Worm (Caenorhabditis elegans) whole organism, L1 larva: Measurements from ENCODE around the gene ceh-16.

Experiments used
- C04F5.9 ChIP-seq: sonication (generic microtip); optimal IDR thresholded peaks from 2 replicates; lab custom pipeline; 2016; ENCODE audit warnings: missing genetic modification characterization, missing compliant biosample characterization
- C34B4.2 ChIP-seq: sonication (generic microtip); optimal IDR thresholded peaks from 2 replicates; lab custom pipeline; 2017; ENCODE audit warnings: mild to moderate bottlenecking, missing genetic modification characterization, missing compliant biosample characterization
- F16B12.6 ChIP-seq: fragments of 150-350 bp; optimal IDR thresholded peaks from 2 replicates; lab custom pipeline; 2014; ENCODE audit warnings: missing biosample characterization, missing genetic modification characterization
- aha-1 ChIP-seq: fragments of 150-350 bp; optimal IDR thresholded peaks from 2 replicates; lab custom pipeline; 2014; ENCODE audit warnings: missing biosample characterization, missing genetic modification characterization
- alr-1 ChIP-seq: fragments of 200-800 bp; sonication (Bioruptor generic); optimal IDR thresholded peaks from 2 replicates; lab custom pipeline; 2018; ENCODE audit warnings: borderline replicate concordance, mild to moderate bottlenecking, missing genetic modification characterization, missing compliant biosample characterization
- blmp-1 ChIP-seq: fragments of 150-350 bp; optimal IDR thresholded peaks from 2 replicates; lab custom pipeline; 2014; ENCODE audit warnings: missing biosample characterization, missing genetic modification characterization
- ceh-63 ChIP-seq: fragments of 200-800 bp; sonication (Bioruptor generic); optimal IDR thresholded peaks from 2 replicates; lab custom pipeline; 2018; ENCODE audit warnings: mild to moderate bottlenecking, missing genetic modification characterization, missing compliant biosample characterization
- ceh-82 ChIP-seq, 3 experiments: fragments of 150-350 bp in 1 of 3; sonication (generic microtip) in 2 of 3; optimal IDR thresholded peaks; 2 replicates each; lab custom pipeline; 2014 to 2017; ENCODE audit warnings: missing biosample characterization in 3 of 3, missing genetic modification characterization in 3 of 3
- dsc-1 ChIP-seq: sonication (generic microtip); optimal IDR thresholded peaks from 2 replicates; lab custom pipeline; 2016; ENCODE audit warnings: mild to moderate bottlenecking, missing genetic modification characterization, missing compliant biosample characterization
- efl-1 ChIP-seq, 4 experiments: fragments of 150-350 bp; optimal IDR thresholded peaks in 3 of 4; peaks in 1 of 4; 1 replicate in 1 of 4; 2 replicates in 3 of 4; lab custom pipeline; 2014; ENCODE audit warnings: missing biosample characterization in 2 of 4, missing genetic modification characterization in 2 of 4, missing genetic modification reagents in 2 of 4
- egl-13 ChIP-seq: sonication (generic microtip); optimal IDR thresholded peaks from 2 replicates; lab custom pipeline; 2016; ENCODE audit warnings: missing genotype, missing genetic modification reagents, missing genetic modification characterization, missing compliant biosample characterization
- elt-2 ChIP-seq: sonication (generic microtip); optimal IDR thresholded peaks from 2 replicates; lab custom pipeline; 2016; ENCODE audit warnings: missing genetic modification characterization, mild to moderate bottlenecking, inconsistent platforms, missing compliant biosample characterization, missing genetic modification reagents
- elt-3 ChIP-seq, 6 experiments: fragments of 150-350 bp in 1 of 6; sonication (generic microtip); optimal IDR thresholded peaks; 2 replicates each; lab custom pipeline; 2017 to 2018; ENCODE audit warnings: missing biosample characterization in 6 of 6, missing genetic modification characterization in 6 of 6, inconsistent platforms in 1 of 6
- ets-5 ChIP-seq: fragments of 200-800 bp; sonication (Bioruptor generic); IDR thresholded peaks from 2 replicates; pipeline ENCODE4 v1.3.6; 2022; ENCODE audit warnings: missing genetic modification characterization, missing compliant biosample characterization
- fkh-8 ChIP-seq: sonication (generic microtip); optimal IDR thresholded peaks from 2 replicates; lab custom pipeline; 2016; ENCODE audit warnings: mild to moderate bottlenecking, missing genetic modification characterization, missing compliant biosample characterization
- fos-1 ChIP-seq: fragments of 150-350 bp; optimal IDR thresholded peaks from 2 replicates; lab custom pipeline; 2014; ENCODE audit warnings: missing biosample characterization, missing genetic modification characterization
- hlh-17 ChIP-seq: fragments of 200-800 bp; sonication (Bioruptor generic); optimal IDR thresholded peaks from 2 replicates; lab custom pipeline; 2018; ENCODE audit warnings: missing genetic modification characterization, mild to moderate bottlenecking, missing compliant biosample characterization, moderate library complexity, borderline replicate concordance
- hlh-4 ChIP-seq: sonication (generic microtip); optimal IDR thresholded peaks from 2 replicates; lab custom pipeline; 2016; ENCODE audit warnings: mild to moderate bottlenecking, missing genetic modification characterization, missing compliant biosample characterization
- hpl-2 ChIP-seq: fragments of 150-350 bp; optimal IDR thresholded peaks from 2 replicates; lab custom pipeline; 2014; ENCODE audit warnings: missing biosample characterization, missing genetic modification reagents, missing genetic modification characterization
- irx-1 ChIP-seq: sonication (generic microtip); optimal IDR thresholded peaks from 2 replicates; lab custom pipeline; 2016; ENCODE audit warnings: missing genetic modification characterization, missing compliant biosample characterization
- lin-13 ChIP-seq: fragments of 150-350 bp; optimal IDR thresholded peaks from 2 replicates; lab custom pipeline; 2014; ENCODE audit warnings: missing biosample characterization, missing genetic modification reagents, missing genetic modification characterization
- lin-14 ChIP-seq: fragments of 200-800 bp; sonication (Bioruptor generic); optimal IDR thresholded peaks from 2 replicates; lab custom pipeline; 2018; ENCODE audit warnings: mild to moderate bottlenecking, missing genetic modification characterization, moderate library complexity, missing compliant biosample characterization
- lin-35 ChIP-seq, 2 experiments: fragments of 150-350 bp; optimal IDR thresholded peaks; 2 replicates each; lab custom pipeline; 2014; ENCODE audit warnings: missing biosample characterization in 2 of 2, missing genetic modification characterization in 2 of 2, missing genetic modification reagents in 2 of 2
- lir-3 ChIP-seq: sonication (generic microtip); optimal IDR thresholded peaks from 2 replicates; lab custom pipeline; 2016; ENCODE audit warnings: mild to moderate bottlenecking, missing genetic modification characterization, moderate library complexity, missing compliant biosample characterization; ENCODE audit not compliant: poor library complexity
- lsy-2 ChIP-seq, 2 experiments: fragments of 150-350 bp; optimal IDR thresholded peaks; 2 replicates each; lab custom pipeline; 2014; ENCODE audit warnings: missing biosample characterization in 2 of 2, missing genetic modification characterization in 2 of 2
- mef-2 ChIP-seq: fragments of 150-350 bp; optimal IDR thresholded peaks from 2 replicates; lab custom pipeline; 2014; ENCODE audit warnings: missing biosample characterization, missing genetic modification characterization
- mep-1 ChIP-seq: fragments of 150-350 bp; optimal IDR thresholded peaks from 2 replicates; lab custom pipeline; 2014; ENCODE audit warnings: missing biosample characterization, missing genetic modification characterization
- nhr-11 ChIP-seq: fragments of 150-350 bp; optimal IDR thresholded peaks from 2 replicates; lab custom pipeline; 2014; ENCODE audit warnings: missing biosample characterization, missing genetic modification characterization
- nhr-12 ChIP-seq: sonication (generic microtip); optimal IDR thresholded peaks from 2 replicates; lab custom pipeline; 2017; ENCODE audit warnings: missing biosample characterization, missing genetic modification characterization
- nhr-28 ChIP-seq: fragments of 150-350 bp; optimal IDR thresholded peaks from 2 replicates; lab custom pipeline; 2014; ENCODE audit warnings: missing biosample characterization, missing genetic modification characterization
- nhr-47 ChIP-seq: sonication (generic microtip); optimal IDR thresholded peaks from 2 replicates; lab custom pipeline; 2016; ENCODE audit warnings: mild to moderate bottlenecking, missing genetic modification characterization, moderate library complexity, missing compliant biosample characterization
- nhr-71 ChIP-seq: sonication (generic microtip); optimal IDR thresholded peaks from 2 replicates; lab custom pipeline; 2016; ENCODE audit warnings: mild to moderate bottlenecking, missing genetic modification characterization, moderate library complexity, missing compliant biosample characterization
- nhr-76 ChIP-seq: sonication (generic microtip); optimal IDR thresholded peaks from 2 replicates; lab custom pipeline; 2017; ENCODE audit warnings: missing biosample characterization, missing genetic modification characterization
- nhr-77 ChIP-seq: fragments of 150-350 bp; optimal IDR thresholded peaks from 2 replicates; lab custom pipeline; 2014; ENCODE audit warnings: missing biosample characterization, missing genetic modification characterization
- nhr-85 ChIP-seq: sonication (generic microtip); peaks from one replicate; lab custom pipeline; 2016; ENCODE audit warnings: missing genetic modification characterization, inconsistent platforms, missing compliant biosample characterization
- pag-3 ChIP-seq: sonication (generic microtip); optimal IDR thresholded peaks from 2 replicates; lab custom pipeline; 2017; ENCODE audit warnings: missing genetic modification characterization, mild to moderate bottlenecking, missing compliant biosample characterization, antibody characterized with exemption, borderline replicate concordance; ENCODE audit not compliant: insufficient read depth
- pqm-1 ChIP-seq: sonication (generic microtip); optimal IDR thresholded peaks from 3 replicates; lab custom pipeline; 2017; ENCODE audit warnings: missing biosample characterization, missing genetic modification characterization
- snpc-4 ChIP-seq: fragments of 150-350 bp; optimal IDR thresholded peaks from 2 replicates; lab custom pipeline; 2014; ENCODE audit warnings: missing biosample characterization, missing genetic modification characterization
- snu-23 ChIP-seq: sonication (generic microtip); optimal IDR thresholded peaks from 2 replicates; lab custom pipeline; 2016; ENCODE audit warnings: missing genetic modification characterization, missing compliant biosample characterization
- sox-4 ChIP-seq: sonication (generic microtip); optimal IDR thresholded peaks from 2 replicates; lab custom pipeline; 2016; ENCODE audit warnings: missing genetic modification characterization, missing compliant biosample characterization
- sup-37 ChIP-seq: fragments of 200-800 bp; sonication (Bioruptor generic); optimal IDR thresholded peaks from 2 replicates; lab custom pipeline; 2018; ENCODE audit warnings: mild to moderate bottlenecking, missing genetic modification characterization, missing compliant biosample characterization
- swsn-7 ChIP-seq: sonication (generic microtip); optimal IDR thresholded peaks from 2 replicates; lab custom pipeline; 2016; ENCODE audit warnings: missing genetic modification characterization, missing compliant biosample characterization
- tlp-1 ChIP-seq: fragments of 150-350 bp; optimal IDR thresholded peaks from 2 replicates; lab custom pipeline; 2014; ENCODE audit warnings: missing biosample characterization, missing genetic modification characterization
- unc-86 ChIP-seq: sonication (generic microtip); optimal IDR thresholded peaks from 2 replicates; lab custom pipeline; 2016; ENCODE audit warnings: missing genetic modification characterization, missing compliant biosample characterization
- unc-98 ChIP-seq: fragments of 200-800 bp; sonication (Bioruptor generic); IDR thresholded peaks from 2 replicates; pipeline ENCODE4 v1.3.6; 2022; ENCODE audit warnings: missing genetic modification characterization, missing compliant biosample characterization
- zip-4 ChIP-seq: fragments of 200-800 bp; sonication (Bioruptor generic); optimal IDR thresholded peaks from 2 replicates; lab custom pipeline; 2018; ENCODE audit warnings: mild to moderate bottlenecking, missing genetic modification characterization, moderate library complexity, missing compliant biosample characterization
- ztf-4 ChIP-seq: fragments of 150-350 bp; optimal IDR thresholded peaks from 2 replicates; lab custom pipeline; 2014; ENCODE audit warnings: missing biosample characterization, missing genetic modification characterization

The ceh-16 gene

DNA sequence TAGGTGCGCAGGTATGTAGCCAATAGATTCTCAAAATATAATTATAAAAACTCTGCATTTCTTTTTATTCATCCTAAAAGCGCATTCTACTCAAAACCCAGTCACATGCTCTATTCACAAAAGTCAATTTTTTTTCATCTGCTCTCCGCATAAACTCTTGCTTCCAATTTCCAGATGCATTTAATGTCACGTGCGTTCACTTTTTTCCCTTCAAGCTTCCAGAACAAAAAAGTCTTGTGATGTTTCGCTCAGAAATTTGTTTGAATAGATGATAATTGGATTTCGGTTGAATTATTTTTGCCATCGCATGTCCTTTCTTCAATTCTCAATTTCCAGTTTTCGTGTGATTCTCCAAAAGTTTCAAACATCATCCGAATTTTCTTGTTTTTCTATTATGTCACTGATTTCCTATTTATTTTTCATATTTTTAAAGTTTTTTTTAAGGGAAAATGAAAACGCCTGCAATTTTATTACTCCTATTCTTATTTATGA is 42.4 kb downstream of the ceh-16 start, which contains the start of gene F22B7.1:
Gene F22B7.1, plus strand, starts transcription at position 442 of the 492 bp plus-strand sequence.
- TF ChIP-seq dsc-1 (peak; percentile 14), nhr-85 (tag; lab: Kevin White, UChicago) (no peak), aha-1 (tag; lab: Kevin White, UChicago) (no peak), nhr-12 (tag; lab: Kevin White, UChicago) (no peak), hlh-4 (peak; percentile 8), sox-4 (tag; lab: Kevin White, UChicago) (peak; percentile 55), nhr-77 (tag; lab: Kevin White, UChicago) (no peak), sup-37 (GFP tag; lab: Kevin White, UChicago) (no peak), nhr-47 (tag; lab: Kevin White, UChicago) (peak; percentile 27), nhr-71 (peak; percentile 54), fkh-8 (tag; lab: Kevin White, UChicago) (peak; percentile 70), irx-1 (tag; lab: Kevin White, UChicago) (peak; percentile 13), C04F5.9 (no peak), ceh-63 (GFP tag; lab: Kevin White, UChicago) (no peak), lir-3 (tag; lab: Kevin White, UChicago) (peak; percentile 18), lin-14 (GFP tag; lab: Kevin White, UChicago) (peak; percentile 46), pqm-1 (tag; lab: Kevin White, UChicago) (no peak), F16B12.6 (tag; lab: Kevin White, UChicago) (no peak)

DNA sequence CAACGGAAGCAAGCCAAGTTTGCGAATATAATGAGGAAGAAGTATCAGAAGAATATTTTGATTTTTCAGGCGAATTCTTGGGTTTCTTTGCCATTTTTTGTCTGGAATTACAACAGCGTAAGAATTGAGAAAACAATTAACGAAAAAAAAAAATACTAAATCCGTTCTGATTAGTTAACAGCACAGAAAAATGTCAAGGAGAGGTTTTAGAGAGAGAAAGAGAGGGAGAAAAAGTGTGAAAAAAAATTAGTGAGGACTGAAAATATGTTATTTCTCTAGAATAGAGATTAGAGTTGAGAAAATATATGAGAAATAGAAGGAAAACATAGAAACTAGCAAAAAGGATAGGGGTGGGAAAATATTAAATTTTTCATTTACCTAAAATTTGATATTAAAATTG is 44.8 kb downstream of the ceh-16 start, which contains the start of gene dpy-19:
Gene dpy-19, minus strand, starts transcription at position 101 of the 400 bp plus-strand sequence.
- TF ChIP-seq egl-13 (tag; lab: Kevin White, UChicago): no peak
- no peak for TF ChIP-seq lin-35 (GFP tag; optimal IDR thresholded peaks at IDR 0.05; lab: Kevin White, UChicago)
- TF ChIP-seq snu-23 (GFP tag; lab: Kevin White, UChicago): no peak
- no peak for TF ChIP-seq snpc-4
- no peak for TF ChIP-seq ceh-63 (GFP tag; lab: Kevin White, UChicago)
- no peak for TF ChIP-seq lin-13 (GFP tag; lab: Kevin White, UChicago)
- TF ChIP-seq elt-2 (tag; lab: Kevin White, UChicago): no peak
- TF ChIP-seq nhr-11 (tag; lab: Kevin White, UChicago): no peak
- TF ChIP-seq zip-4: no peak
- TF ChIP-seq blmp-1 (tag; lab: Kevin White, UChicago): no peak
- TF ChIP-seq sup-37 (GFP tag; lab: Kevin White, UChicago): no peak
- no peak for TF ChIP-seq C34B4.2 (tag; lab: Kevin White, UChicago)
- no peak for TF ChIP-seq fos-1 (tag; lab: Kevin White, UChicago)

DNA sequence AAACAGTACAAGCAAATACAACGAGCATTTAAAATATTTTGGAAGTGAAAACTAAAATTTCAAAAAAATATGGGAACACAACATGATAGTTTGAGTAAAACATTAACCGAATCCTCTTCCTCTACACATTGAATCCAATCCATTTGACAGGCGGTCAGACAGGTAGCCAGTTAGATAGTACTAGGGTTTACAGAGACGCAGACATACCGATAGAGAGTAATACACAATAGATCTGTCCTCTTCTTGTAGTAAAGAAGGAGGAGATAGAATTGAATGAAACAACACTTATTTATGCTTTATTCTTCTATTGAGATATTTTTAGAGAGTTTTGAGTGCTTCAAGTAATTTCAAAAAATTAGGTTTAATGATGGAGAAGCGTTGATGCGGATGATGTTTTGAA is 46.2 kb downstream of the ceh-16 start:
- peak; percentile 23 for TF ChIP-seq blmp-1 (tag; lab: Kevin White, UChicago)
- no peak for TF ChIP-seq mef-2 (tag; lab: Kevin White, UChicago)
- no peak for TF ChIP-seq hpl-2 (GFP tag; lab: Kevin White, UChicago)
- TF ChIP-seq tlp-1: no peak
- TF ChIP-seq pqm-1 (tag; lab: Kevin White, UChicago): no peak
- no peak for TF ChIP-seq ceh-82 (tag; optimal IDR thresholded peaks at IDR 0.05; lab: Kevin White, UChicago)
- TF ChIP-seq ztf-4 (tag; lab: Kevin White, UChicago): no peak
- TF ChIP-seq mep-1 (tag; lab: Kevin White, UChicago): peak; percentile 16
- no peak for TF ChIP-seq pag-3 (tag; lab: Kevin White, UChicago)
- no peak for TF ChIP-seq hlh-17 (GFP tag; lab: Kevin White, UChicago)
- TF ChIP-seq lsy-2 (tag; optimal IDR thresholded peaks at IDR 0.05; lab: Kevin White, UChicago): no peak
- no peak for TF ChIP-seq lir-3 (tag; lab: Kevin White, UChicago)
- TF ChIP-seq alr-1 (tag; lab: Kevin White, UChicago): no peak
- no peak for TF ChIP-seq unc-86 (tag; lab: Kevin White, UChicago)
- TF ChIP-seq zip-4: no peak
- no peak for TF ChIP-seq unc-98 (GFP tag; lab: Robert Waterston, UW)
- TF ChIP-seq efl-1 (optimal IDR thresholded peaks at IDR 0.05; lab: Kevin White, UChicago): peak; percentile 0 to 9
- no peak for TF ChIP-seq efl-1 (GFP tag; optimal IDR thresholded peaks at IDR 0.05 in 1 of 2; lab: Kevin White, UChicago)
- peak; percentile 34 for TF ChIP-seq snu-23 (GFP tag; lab: Kevin White, UChicago)
- no peak for TF ChIP-seq nhr-71
- TF ChIP-seq snpc-4: no peak
- no peak for TF ChIP-seq swsn-7 (tag; lab: Kevin White, UChicago)
- TF ChIP-seq elt-3 (tag; optimal IDR thresholded peaks at IDR 0.05; lab: Kevin White, UChicago): no peak
- TF ChIP-seq nhr-76 (tag; lab: Kevin White, UChicago): no peak
- TF ChIP-seq nhr-12 (tag; lab: Kevin White, UChicago): no peak
- no peak for TF ChIP-seq nhr-28
- TF ChIP-seq nhr-11 (tag; lab: Kevin White, UChicago): no peak
- no peak for TF ChIP-seq C34B4.2 (tag; lab: Kevin White, UChicago)
- no peak for TF ChIP-seq ets-5
